Worm (Caenorhabditis elegans) whole organism, young adult: ENCODE measurements around the gene abi-1.

Experiments
- F23B12.7 ChIP-seq: sonication (generic microtip); optimal IDR thresholded peaks from 2 replicates; lab custom pipeline; 2017; ENCODE audit warnings: missing genetic modification characterization, mild to moderate bottlenecking, missing compliant biosample characterization, antibody characterized with exemption, moderate library complexity; ENCODE audit not compliant: insufficient read depth
- F33H1.4 ChIP-seq: fragments of 200-800 bp; sonication (Bioruptor generic); IDR thresholded peaks from 2 replicates; pipeline ENCODE4 v1.3.6; 2022; ENCODE audit warnings: missing genetic modification reagents, missing genetic modification characterization, missing compliant biosample characterization
- Y53F4B.3 ChIP-seq: fragments of 200-800 bp; sonication (Bioruptor generic); IDR thresholded peaks from 2 replicates; pipeline ENCODE4 v1.3.6; 2022; ENCODE audit warnings: missing genetic modification reagents, missing genetic modification characterization, missing compliant biosample characterization
- Y53G8AR.9 ChIP-seq: fragments of 200-800 bp; sonication (Bioruptor generic); conservative IDR thresholded peaks from 2 replicates; pipeline ENCODE4 v1.3.6; 2022; ENCODE audit warnings: missing genetic modification reagents, missing genetic modification characterization, missing compliant biosample characterization
- attf-3 ChIP-seq: fragments of 200-800 bp; sonication (Bioruptor generic); conservative IDR thresholded peaks from 2 replicates; pipeline ENCODE4 v1.3.6; 2022; ENCODE audit warnings: missing genetic modification reagents, missing genetic modification characterization, missing compliant biosample characterization
- attf-6 ChIP-seq: fragments of 200-800 bp; sonication (Bioruptor generic); IDR thresholded peaks from 2 replicates; pipeline ENCODE4 v1.3.6; 2022; ENCODE audit warnings: missing genetic modification reagents, missing genetic modification characterization, missing compliant biosample characterization
- bed-2 ChIP-seq: fragments of 200-800 bp; sonication (Bioruptor generic); IDR thresholded peaks from 2 replicates; pipeline ENCODE4 v1.3.6; 2022; ENCODE audit warnings: missing genetic modification reagents, missing genetic modification characterization, missing compliant biosample characterization
- ceh-27 ChIP-seq: fragments of 200-800 bp; sonication (Bioruptor generic); optimal IDR thresholded peaks from 2 replicates; lab custom pipeline; 2018; ENCODE audit warnings: mild to moderate bottlenecking, missing genetic modification characterization, moderate library complexity, missing compliant biosample characterization
- ceh-40 ChIP-seq: fragments of 200-800 bp; sonication (Bioruptor generic); IDR thresholded peaks from 2 replicates; pipeline ENCODE4 v1.3.6; 2022; ENCODE audit warnings: missing genetic modification characterization, missing compliant biosample characterization
- ceh-79 ChIP-seq: sonication (generic microtip); optimal IDR thresholded peaks from 2 replicates; lab custom pipeline; 2017; ENCODE audit warnings: mild to moderate bottlenecking, missing genetic modification characterization, missing compliant biosample characterization
- ceh-91 ChIP-seq: fragments of 200-800 bp; sonication (Bioruptor generic); IDR thresholded peaks from 2 replicates; pipeline ENCODE4 v1.3.6; 2022; ENCODE audit warnings: missing genetic modification reagents, missing genetic modification characterization, missing compliant biosample characterization
- lin-35 ChIP-seq, 3 experiments: fragments of 150-350 bp in 2 of 3; sonication (generic microtip) in 1 of 3; optimal IDR thresholded peaks; 2 replicates each; lab custom pipeline; 2014 to 2018; ENCODE audit warnings: missing biosample characterization in 3 of 3, missing genetic modification characterization in 3 of 3, missing genetic modification reagents in 3 of 3
- lin-54 ChIP-seq: fragments of 200-800 bp; sonication (Bioruptor generic); optimal IDR thresholded peaks from 2 replicates; lab custom pipeline; 2018; ENCODE audit warnings: mild to moderate bottlenecking, missing genetic modification characterization, missing compliant biosample characterization
- mes-4 ChIP-seq: sonication (generic microtip); optimal IDR thresholded peaks from 2 replicates; lab custom pipeline; 2016; ENCODE audit warnings: missing genotype, missing genetic modification characterization, missing compliant biosample characterization
- nhr-90 ChIP-seq: sonication (generic microtip); optimal IDR thresholded peaks from 2 replicates; lab custom pipeline; 2016; ENCODE audit warnings: missing genotype, mild to moderate bottlenecking, missing genetic modification characterization, missing compliant biosample characterization
- pbrm-1 ChIP-seq: fragments of 200-800 bp; sonication (Bioruptor generic); IDR thresholded peaks from 2 replicates; pipeline ENCODE4 v1.3.6; 2022; ENCODE audit warnings: missing genetic modification reagents, missing genetic modification characterization, missing compliant biosample characterization
- sea-2 ChIP-seq: fragments of 200-800 bp; sonication (Bioruptor generic); IDR thresholded peaks from 2 replicates; pipeline ENCODE4 v1.3.6; 2022; ENCODE audit warnings: missing genetic modification characterization, missing compliant biosample characterization
- ztf-26 ChIP-seq: sonication (generic microtip); optimal IDR thresholded peaks from 2 replicates; lab custom pipeline; 2017; ENCODE audit warnings: missing genetic modification characterization, missing compliant biosample characterization

Gene abi-1

DNA sequence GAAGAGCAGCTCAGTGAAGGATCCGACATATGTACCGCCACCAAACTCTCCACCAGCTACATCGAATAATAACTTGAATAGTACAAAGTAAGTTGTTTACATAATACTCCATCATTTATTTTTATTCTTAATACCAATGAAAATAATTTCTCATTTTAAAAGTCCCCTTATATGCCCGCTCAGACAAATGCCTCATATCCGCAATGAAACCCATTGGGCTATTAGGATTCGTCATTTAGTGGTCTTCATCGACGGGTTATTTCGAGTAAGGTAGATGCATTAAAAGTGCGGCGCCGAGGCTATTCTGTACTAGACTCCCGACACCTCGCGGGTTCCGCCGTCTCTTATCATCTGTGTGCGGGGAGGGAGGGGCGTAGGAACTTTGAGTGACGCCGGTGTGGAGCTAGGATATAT, 38.8 kb downstream of the abi-1 start (continued):
- TF ChIP-seq lin-35 (GFP tag; optimal IDR thresholded peaks at IDR 0.05; lab: Kevin White, UChicago), result peak in 1 of 3 experiments; percentile 34
- peak; percentile 88 for TF ChIP-seq lin-54
- no peak for TF ChIP-seq ztf-26 (tag; lab: Kevin White, UChicago)

- TF ChIP-seq sea-2 (GFP tag; lab: Robert Waterston, UW) (no peak), mes-4 (tag; lab: Kevin White, UChicago) (no peak), Y53F4B.3 (GFP tag; lab: Robert Waterston, UW) (no peak), bed-2 (GFP tag; lab: Robert Waterston, UW) (no peak), ceh-91 (GFP tag; lab: Robert Waterston, UW) (no peak), F23B12.7 (no peak), attf-3 (GFP tag; lab: Robert Waterston, UW) (no peak), ceh-27 (GFP tag; lab: Kevin White, UChicago) (no peak), ceh-40 (GFP tag; lab: Robert Waterston, UW) (no peak), Y53G8AR.9 (GFP tag; lab: Robert Waterston, UW) (no peak), ceh-79 (tag; lab: Kevin White, UChicago) (no peak), attf-6 (GFP tag; lab: Robert Waterston, UW) (no peak), nhr-90 (tag; lab: Kevin White, UChicago) (no peak), ztf-26 (tag; lab: Kevin White, UChicago) (no peak), pbrm-1 (GFP tag; lab: Robert Waterston, UW) (no peak), F33H1.4 (GFP tag; lab: Robert Waterston, UW) (no peak)
Observed at ce11 chrIII:5642692-5643091, 49.8 kb downstream of the abi-1 start.
